Fruit fly (Drosophila melanogaster): ENCODE data around the gene CIA30.
A peak's percentile ranks its signal among the peaks of the same experiment; 100 is the strongest.

The CIA30 gene

dm6 chr3R:29758129-29758733 lies 21.5 kb downstream of the CIA30 start (continued):
- peak; percentile 83 for TF ChIP-seq CG8119 (GFP tag; IDR thresholded peaks at IDR 0.05)
- TF ChIP-seq CG8632 (GFP tag; optimal IDR thresholded peaks at IDR 0.05), result peak; percentile 60
- peak; percentile 33 for TF ChIP-seq Smox (GFP tag; optimal IDR thresholded peaks at IDR 0.05)
- peak; percentile 1 for TF ChIP-seq CG1621 (tag; optimal IDR thresholded peaks at IDR 0.05)
- peak; percentile 71 for TF ChIP-seq pdm3 (GFP tag; optimal IDR thresholded peaks at IDR 0.05)
- TF ChIP-seq CG32006 (GFP tag; optimal IDR thresholded peaks at IDR 0.05), result peak; percentile 78
- TF ChIP-seq CG11762 (GFP tag; optimal IDR thresholded peaks at IDR 0.05; ENCODE audit: insufficient read depth), result peak; percentile 35
- peak; percentile 53 for TF ChIP-seq CG6792 (GFP tag; optimal IDR thresholded peaks at IDR 0.05)
- no peak for TF ChIP-seq Sox15 (GFP tag; optimal IDR thresholded peaks at IDR 0.05)
- no peak for TF ChIP-seq fd59A (GFP tag; optimal IDR thresholded peaks at IDR 0.05)
- TF ChIP-seq spab (GFP tag; optimal IDR thresholded peaks at IDR 0.05), result peak; percentile 23
- TF ChIP-seq achi (GFP tag; optimal IDR thresholded peaks at IDR 0.05), result peak; percentile 63
- TF ChIP-seq cyc (GFP tag; optimal IDR thresholded peaks at IDR 0.05), result peak; percentile 39
- TF ChIP-seq CG8319 (GFP tag; optimal IDR thresholded peaks at IDR 0.05), result peak; percentile 45

DNA sequence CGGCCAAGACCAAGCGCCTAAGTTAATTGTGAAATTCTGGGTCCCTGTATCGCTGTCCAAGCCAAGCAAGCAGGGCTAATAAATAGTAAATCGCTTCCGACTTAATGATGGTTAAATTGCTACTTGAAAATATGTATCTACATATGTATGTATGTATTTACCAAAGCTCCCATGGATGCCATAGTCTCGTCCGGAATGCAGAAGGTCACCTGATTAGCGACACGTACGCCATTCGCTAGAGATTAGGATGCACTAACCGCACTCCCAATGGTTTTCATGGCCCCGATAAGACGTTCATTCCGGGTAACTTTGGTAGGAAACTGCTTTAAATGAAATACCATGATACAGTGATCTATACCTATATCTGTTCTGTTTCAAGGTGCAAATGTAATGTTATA lies 22.0 kb downstream of the CIA30 start:
- no peak for TF ChIP-seq pdm3 (GFP tag; optimal IDR thresholded peaks at IDR 0.05)
- no peak for TF ChIP-seq CG1621 (tag; optimal IDR thresholded peaks at IDR 0.05)
- TF ChIP-seq dac (GFP tag; optimal IDR thresholded peaks at IDR 0.05), result no peak
- TF ChIP-seq CG34406 (GFP tag; optimal IDR thresholded peaks at IDR 0.05), result no peak
- no peak for TF ChIP-seq CG8119 (GFP tag; IDR thresholded peaks at IDR 0.05)
- TF ChIP-seq net (GFP tag; optimal IDR thresholded peaks at IDR 0.05), result no peak
- TF ChIP-seq Hr39 (GFP tag; optimal IDR thresholded peaks at IDR 0.05), result no peak
- no peak for TF ChIP-seq CG3919 (GFP tag; optimal IDR thresholded peaks at IDR 0.05)

DNA sequence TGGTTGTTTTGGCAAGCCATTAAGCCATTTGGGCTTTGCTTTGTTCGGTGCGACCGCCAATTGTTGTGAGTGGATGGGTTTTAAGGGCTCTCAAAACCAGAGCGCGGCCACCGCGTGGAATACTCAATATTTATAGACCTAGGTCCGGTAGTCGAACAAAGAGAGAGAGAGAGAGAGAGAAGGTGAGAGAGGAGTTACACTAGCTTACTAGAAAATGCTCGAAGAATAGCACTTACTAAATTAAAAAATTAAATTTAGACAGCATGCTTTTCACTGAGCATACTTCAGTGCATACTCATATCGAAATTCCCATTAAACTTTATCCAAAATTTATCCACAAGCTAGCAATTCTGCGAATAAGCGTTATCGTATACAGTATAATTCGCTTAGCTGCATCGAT lies 23.3 kb downstream of the CIA30 start:
- TF ChIP-seq CG10669 (GFP tag; optimal IDR thresholded peaks at IDR 0.05), result no peak
- TF ChIP-seq fd59A (GFP tag; optimal IDR thresholded peaks at IDR 0.05), result no peak
- TF ChIP-seq Eip78C (GFP tag), result no peak
- TF ChIP-seq CG34406 (GFP tag; optimal IDR thresholded peaks at IDR 0.05), result no peak
- no peak for TF ChIP-seq Ets21C (GFP tag; optimal IDR thresholded peaks at IDR 0.05)
- TF ChIP-seq CG3032 (tag; optimal IDR thresholded peaks at IDR 0.05), result peak; percentile 2
- TF ChIP-seq CG3919 (GFP tag; optimal IDR thresholded peaks at IDR 0.05), result peak; percentile 17
- no peak for TF ChIP-seq ss (GFP tag; optimal IDR thresholded peaks at IDR 0.05)
- TF ChIP-seq OdsH (GFP tag; optimal IDR thresholded peaks at IDR 0.05), result peak; percentile 22
- no peak for TF ChIP-seq svp (GFP tag)
- TF ChIP-seq CG6808 (GFP tag; optimal IDR thresholded peaks at IDR 0.05), result peak; percentile 9
- TF ChIP-seq Gug (GFP tag; IDR thresholded peaks at IDR 0.05), result no peak
- no peak for TF ChIP-seq spab (GFP tag; optimal IDR thresholded peaks at IDR 0.05)
- no peak for TF ChIP-seq lz (GFP tag; optimal IDR thresholded peaks at IDR 0.05)
- TF ChIP-seq dsx (GFP tag; optimal IDR thresholded peaks at IDR 0.05; ENCODE audit: poor library complexity, severe bottlenecking), result no peak
- no peak for TF ChIP-seq CG8119 (GFP tag; IDR thresholded peaks at IDR 0.05)
- no peak for TF ChIP-seq Lpt (GFP tag; optimal IDR thresholded peaks at IDR 0.05)
- TF ChIP-seq achi (GFP tag; optimal IDR thresholded peaks at IDR 0.05), result no peak
- TF ChIP-seq Met (GFP tag; optimal IDR thresholded peaks at IDR 0.05), result no peak
- TF ChIP-seq Hr39 (GFP tag; optimal IDR thresholded peaks at IDR 0.05), result no peak

DNA sequence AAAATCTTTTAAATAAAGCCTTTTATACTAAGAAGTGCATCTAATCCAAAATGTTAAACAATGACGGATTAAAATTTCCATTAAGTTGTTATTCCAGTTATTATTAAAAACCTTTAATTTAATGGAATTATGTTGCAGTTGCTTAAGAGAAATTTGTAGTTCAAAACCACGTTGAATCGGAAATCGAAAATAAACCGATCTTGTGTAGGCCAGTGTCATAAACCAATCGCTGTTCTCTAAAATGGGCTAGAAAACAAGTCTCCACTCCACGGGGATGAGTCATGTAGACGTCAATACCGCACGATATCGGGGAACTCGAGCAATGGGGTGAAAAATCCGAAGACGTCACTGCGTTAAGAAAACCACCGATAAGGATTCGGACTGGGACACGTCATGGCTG lies 24.8 kb downstream of the CIA30 start:
- peak; percentile 44 for TF ChIP-seq Eip78C (GFP tag)
- no peak for TF ChIP-seq CG9139 (GFP tag; optimal IDR thresholded peaks at IDR 0.05)
- TF ChIP-seq CG6163 (GFP tag; IDR thresholded peaks at IDR 0.05), result 0 out of 3 replicates have a peak, but pooled peaks have one; percentile 20
- no peak for TF ChIP-seq spab (GFP tag; optimal IDR thresholded peaks at IDR 0.05)
- TF ChIP-seq CG8632 (GFP tag; optimal IDR thresholded peaks at IDR 0.05), result no peak
- no peak for TF ChIP-seq OdsH (GFP tag; optimal IDR thresholded peaks at IDR 0.05)
- TF ChIP-seq ss (GFP tag; optimal IDR thresholded peaks at IDR 0.05), result no peak
- no peak for TF ChIP-seq CG11762 (GFP tag; optimal IDR thresholded peaks at IDR 0.05; ENCODE audit: insufficient read depth)
- no peak for TF ChIP-seq CG8319 (GFP tag; optimal IDR thresholded peaks at IDR 0.05)
- TF ChIP-seq Eip75B (GFP tag; optimal IDR thresholded peaks at IDR 0.05), result no peak
- TF ChIP-seq CG34406 (GFP tag; optimal IDR thresholded peaks at IDR 0.05), result no peak
- peak; percentile 43 for TF ChIP-seq svp (GFP tag)
- peak; percentile 1 for TF ChIP-seq CG10669 (GFP tag; optimal IDR thresholded peaks at IDR 0.05)
- no peak for TF ChIP-seq CG10631 (GFP tag; optimal IDR thresholded peaks at IDR 0.05)
- TF ChIP-seq Met (GFP tag; optimal IDR thresholded peaks at IDR 0.05), result no peak
- TF ChIP-seq eg (GFP tag; IDR thresholded peaks at IDR 0.05), result no peak
- no peak for TF ChIP-seq Ets21C (GFP tag; optimal IDR thresholded peaks at IDR 0.05)
- TF ChIP-seq Smox (GFP tag; optimal IDR thresholded peaks at IDR 0.05), result no peak
- no peak for TF ChIP-seq Eip93F (GFP tag; optimal IDR thresholded peaks at IDR 0.05)
- TF ChIP-seq fd59A (GFP tag; optimal IDR thresholded peaks at IDR 0.05), result no peak
- TF ChIP-seq CG16779 (tag; optimal IDR thresholded peaks at IDR 0.05), result no peak
- no peak for TF ChIP-seq pdm3 (GFP tag; optimal IDR thresholded peaks at IDR 0.05)
- no peak for TF ChIP-seq topi (GFP tag; optimal IDR thresholded peaks at IDR 0.05)
- no peak for TF ChIP-seq Lpt (GFP tag; optimal IDR thresholded peaks at IDR 0.05)

Measured in whole organism, prepupa.